Fruit fly (Drosophila melanogaster): Measurements from ENCODE around the gene AhcyL2.

AhcyL2 gene

DNA sequence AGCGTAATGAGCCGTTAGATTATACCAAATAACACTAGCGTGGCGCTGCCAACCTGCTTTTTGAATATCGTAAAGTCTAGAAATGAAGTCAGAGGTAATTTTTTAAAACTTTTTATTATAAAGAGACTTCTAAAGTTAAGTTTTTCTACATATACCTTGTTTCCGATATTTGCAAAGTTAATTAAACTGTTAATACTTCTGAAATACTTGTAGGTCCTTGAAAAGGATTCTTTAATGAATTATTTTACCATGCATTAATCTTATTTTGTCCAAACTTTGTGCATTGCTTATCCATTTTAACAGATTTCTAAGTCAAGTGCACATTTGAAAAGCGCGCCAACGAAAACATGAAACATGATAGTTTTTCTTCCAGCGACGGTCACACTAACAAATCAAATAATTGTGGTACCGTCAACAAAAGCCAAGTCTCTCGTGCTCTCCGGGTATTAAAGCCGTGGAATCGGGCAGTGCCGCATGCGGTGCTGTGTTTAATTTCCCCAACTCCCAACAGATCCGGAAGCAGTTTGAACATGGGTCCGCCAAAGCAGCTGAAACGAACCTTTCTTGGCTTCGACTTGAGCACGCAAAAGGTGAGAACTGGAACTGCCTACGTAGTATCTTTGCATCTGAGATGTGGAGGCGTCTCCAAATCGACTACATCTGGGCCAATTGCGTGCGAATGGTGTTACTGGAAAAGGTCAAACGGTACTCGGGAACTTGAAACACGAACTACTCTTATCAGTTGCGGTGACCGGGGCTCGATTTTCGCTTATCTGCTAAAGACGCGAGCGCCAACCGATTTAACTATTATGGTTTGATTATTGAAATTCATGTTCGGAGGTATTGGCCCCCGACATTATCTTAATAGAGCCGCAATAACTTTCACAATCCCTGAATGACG, 14.4 kb upstream of the AhcyL2 start, which contains the start of the genes EMC2A and CG3534 (continued):
- TF ChIP-seq CrebB (tag; optimal IDR thresholded peaks at IDR 0.05), result no peak
- TF ChIP-seq peb (GFP tag; IDR thresholded peaks at IDR 0.05), result no peak
- no peak for TF ChIP-seq CG3838 (GFP tag; optimal IDR thresholded peaks at IDR 0.05)
- no peak for TF ChIP-seq Lpt (GFP tag; optimal IDR thresholded peaks at IDR 0.05)
- TF ChIP-seq CG17829 (tag; optimal IDR thresholded peaks at IDR 0.05), result peak; percentile 51
- no peak for TF ChIP-seq Neu2 (GFP tag; optimal IDR thresholded peaks at IDR 0.05; ENCODE audit: borderline replicate concordance)
- TF ChIP-seq CG2875 (GFP tag; optimal IDR thresholded peaks at IDR 0.05), result no peak
- TF ChIP-seq twi (tag; optimal IDR thresholded peaks at IDR 0.05), result no peak
- TF ChIP-seq nerfin-2 (GFP tag; IDR thresholded peaks at IDR 0.05; ENCODE audit: partially characterized antibody), result no peak
- TF ChIP-seq CG10543 (GFP tag; optimal IDR thresholded peaks at IDR 0.05), result no peak
- TF ChIP-seq ems (GFP tag; optimal IDR thresholded peaks at IDR 0.05), result peak; percentile 25
- no peak for TF ChIP-seq emc (GFP tag; optimal IDR thresholded peaks at IDR 0.05)
- no peak for TF ChIP-seq CG5245 (GFP tag; optimal IDR thresholded peaks at IDR 0.05)
- no peak for TF ChIP-seq H15 (GFP tag; IDR thresholded peaks at IDR 0.05)
- peak in 1 of 3 experiments; percentile 34 for TF ChIP-seq Stat92E (GFP tag; optimal IDR thresholded peaks at IDR 0.05)
- TF ChIP-seq zfh2 (GFP tag; optimal IDR thresholded peaks at IDR 0.05), result no peak
- no peak for TF ChIP-seq CG2129 (GFP tag; IDR thresholded peaks at IDR 0.05; ENCODE audit: partially characterized antibody)
- TF ChIP-seq Elba2 (GFP tag; optimal IDR thresholded peaks at IDR 0.05), result no peak
- TF ChIP-seq shn (GFP tag; optimal IDR thresholded peaks at IDR 0.05), result no peak
- no peak for TF ChIP-seq caup (GFP tag; optimal IDR thresholded peaks at IDR 0.05; ENCODE audit: severe bottlenecking)
- no peak; the same call in 1 of the 2 replicates for TF ChIP-seq Bgb (GFP tag; IDR thresholded peaks at IDR 0.05; ENCODE audit: partially characterized antibody)
- no peak for TF ChIP-seq Nf-YA (GFP tag; IDR thresholded peaks at IDR 0.05)
- no peak for TF ChIP-seq CG10321 (GFP tag; IDR thresholded peaks at IDR 0.05)
- no peak for TF ChIP-seq CG31388 (GFP tag; optimal IDR thresholded peaks at IDR 0.05)
- TF ChIP-seq CG14667 (GFP tag; IDR thresholded peaks at IDR 0.05), result no peak
- TF ChIP-seq Spps (tag; optimal IDR thresholded peaks at IDR 0.05), result no peak
- TF ChIP-seq dati (GFP tag; IDR thresholded peaks at IDR 0.05), result no peak
- TF ChIP-seq lilli (GFP tag; optimal IDR thresholded peaks at IDR 0.05), result no peak
- no peak for TF ChIP-seq pros (GFP tag; optimal IDR thresholded peaks at IDR 0.05)
- TF ChIP-seq Hsf (GFP tag; optimal IDR thresholded peaks at IDR 0.05), result no peak
- TF ChIP-seq CG12219 (GFP tag; optimal IDR thresholded peaks at IDR 0.05), result no peak
- no peak for TF ChIP-seq HmgD (GFP tag; optimal IDR thresholded peaks at IDR 0.05)
- TF ChIP-seq toy (GFP tag; IDR thresholded peaks at IDR 0.05), result no peak
- TF ChIP-seq CG12659 (GFP tag; optimal IDR thresholded peaks at IDR 0.05), result peak; percentile 2
- no peak for TF ChIP-seq CG11085 (GFP tag; IDR thresholded peaks at IDR 0.05)
- TF ChIP-seq klu (GFP tag; IDR thresholded peaks at IDR 0.05), result no peak
- TF ChIP-seq tll (GFP tag; optimal IDR thresholded peaks at IDR 0.05), result peak in 1 of 2 experiments; percentile 34
- no peak for TF ChIP-seq repo (GFP tag; optimal IDR thresholded peaks at IDR 0.05)
- TF ChIP-seq her (GFP tag; optimal IDR thresholded peaks at IDR 0.05), result no peak
- no peak for TF ChIP-seq dimm (GFP tag; IDR thresholded peaks at IDR 0.05)
- no peak for TF ChIP-seq CG11504 (tag; optimal IDR thresholded peaks at IDR 0.05)
- TF ChIP-seq hth (optimal IDR thresholded peaks at IDR 0.05), result no peak
- TF ChIP-seq HLH54F (GFP tag; optimal IDR thresholded peaks at IDR 0.05), result no peak
- no peak for TF ChIP-seq lmd (GFP tag; IDR thresholded peaks at IDR 0.05)
- no peak for TF ChIP-seq CG18011 (GFP tag; optimal IDR thresholded peaks at IDR 0.05)
- TF ChIP-seq chm (GFP tag; IDR thresholded peaks at IDR 0.05), result no peak
- peak; percentile 11 for TF ChIP-seq CG7556 (GFP tag; optimal IDR thresholded peaks at IDR 0.05)
- no peak for TF ChIP-seq Dip2 (GFP tag; IDR thresholded peaks at IDR 0.05)
- no peak for TF ChIP-seq crp (GFP tag; optimal IDR thresholded peaks at IDR 0.05)

All from whole organism, embryonic.